Fruit fly (Drosophila melanogaster) whole organism, embryonic: ENCODE data around the gene Rpn10.
A peak's percentile ranks its signal among the peaks of the same experiment; 100 is the strongest.

Experiments
- B-H2 ChIP-seq: fragments of 200-800 bp; sonication (Bioruptor generic); optimal IDR thresholded peaks from 2 replicates; lab custom pipeline; 2018; ENCODE audit warnings: missing biosample characterization, mild to moderate bottlenecking, missing genetic modification characterization
- CG11504 ChIP-seq: fragments of 200-800 bp; sonication (Bioruptor generic); optimal IDR thresholded peaks from 3 replicates; lab custom pipeline; 2019; ENCODE audit warnings: missing biosample characterization, mild to moderate bottlenecking, missing genetic modification characterization, moderate library complexity
- CG11695 ChIP-seq: fragments of 200-800 bp; sonication (Bioruptor generic); IDR thresholded peaks from 3 replicates; pipeline ENCODE4 v1.3.6; 2022; ENCODE audit warnings: missing biosample characterization, missing genetic modification characterization
- CG12071 ChIP-seq: fragments of 200-800 bp; sonication (Bioruptor generic); optimal IDR thresholded peaks from 3 replicates; lab custom pipeline; 2018; ENCODE audit warnings: missing biosample characterization, mild to moderate bottlenecking, missing genetic modification characterization
- CG12104 ChIP-seq: fragments of 200-800 bp; sonication (Bioruptor generic); optimal IDR thresholded peaks from 3 replicates; lab custom pipeline; 2016; ENCODE audit warnings: missing biosample characterization, missing genetic modification characterization
- CG13296 ChIP-seq: fragments of 200-800 bp; sonication (Bioruptor generic); optimal IDR thresholded peaks from 3 replicates; lab custom pipeline; 2018; ENCODE audit warnings: missing biosample characterization, mild to moderate bottlenecking, missing genetic modification characterization
- CG14050 ChIP-seq: fragments of 200-800 bp; sonication (Bioruptor generic); IDR thresholded peaks from 3 replicates; pipeline ENCODE4 v1.3.6; 2022; ENCODE audit warnings: missing biosample characterization, missing genetic modification characterization
- CG15479 ChIP-seq: fragments of 200-800 bp; sonication (Bioruptor generic); optimal IDR thresholded peaks from 3 replicates; lab custom pipeline; 2019; ENCODE audit warnings: missing biosample characterization, mild to moderate bottlenecking, missing genetic modification characterization, moderate library complexity
- CG1602 ChIP-seq: fragments of 200-800 bp; sonication (Bioruptor generic); optimal IDR thresholded peaks from 3 replicates; lab custom pipeline; 2016; ENCODE audit warnings: missing biosample characterization, missing genetic modification characterization
- CG17829 ChIP-seq: fragments of 200-800 bp; optimal IDR thresholded peaks from 2 replicates; lab custom pipeline; 2019; ENCODE audit warnings: missing biosample characterization, mild to moderate bottlenecking, missing genetic modification characterization, moderate library complexity
- CG18619 ChIP-seq: fragments of 200-800 bp; sonication (Bioruptor generic); optimal IDR thresholded peaks from 3 replicates; lab custom pipeline; 2017; ENCODE audit warnings: missing biosample characterization, mild to moderate bottlenecking, missing genetic modification characterization
- CG2120 ChIP-seq: fragments of 200-800 bp; sonication (Bioruptor generic); optimal IDR thresholded peaks from 3 replicates; lab custom pipeline; 2016; ENCODE audit warnings: missing biosample characterization, missing genetic modification characterization
- CG31388 ChIP-seq: fragments of 200-800 bp; sonication (Bioruptor generic); optimal IDR thresholded peaks from 2 replicates; lab custom pipeline; 2016; ENCODE audit warnings: missing biosample characterization, missing genetic modification characterization
- CG33213 ChIP-seq: fragments of 200-800 bp; sonication (Bioruptor generic); optimal IDR thresholded peaks from 3 replicates; lab custom pipeline; 2016; ENCODE audit warnings: missing biosample characterization, missing genetic modification characterization
- CG34376 ChIP-seq: fragments of 200-800 bp; sonication (Bioruptor generic); optimal IDR thresholded peaks from 2 replicates; lab custom pipeline; 2018; ENCODE audit warnings: missing biosample characterization, mild to moderate bottlenecking, missing genetic modification characterization
- CG3726 ChIP-seq: fragments of 200-800 bp; sonication (Bioruptor generic); IDR thresholded peaks from 3 replicates; pipeline ENCODE4, ENCODE4 v1.3.6; 2022; ENCODE audit warnings: missing biosample characterization, missing genetic modification characterization
- CG5180 ChIP-seq: fragments of 200-800 bp; sonication (Bioruptor generic); optimal IDR thresholded peaks from 3 replicates; lab custom pipeline; 2017; ENCODE audit warnings: missing biosample characterization, missing genetic modification characterization, mild to moderate bottlenecking, moderate library complexity, missing genetic modification reagents
- CG6272 ChIP-seq: fragments of 200-800 bp; sonication (Bioruptor generic); IDR thresholded peaks from 2 replicates; pipeline ENCODE4 v1.3.6; 2022; ENCODE audit warnings: missing biosample characterization, missing genetic modification characterization
- CG7556 ChIP-seq: fragments of 200-800 bp; sonication (Bioruptor generic); optimal IDR thresholded peaks from 2 replicates; lab custom pipeline; 2017; ENCODE audit warnings: missing biosample characterization, mild to moderate bottlenecking, missing genetic modification characterization
- CG8478 ChIP-seq: fragments of >200 bp; optimal IDR thresholded peaks from 2 replicates; lab custom pipeline; 2018
- CG8765 ChIP-seq: fragments of 200-800 bp; sonication (Bioruptor generic); IDR thresholded peaks from 2 replicates; pipeline ENCODE4 v1.3.6; 2022; ENCODE audit warnings: missing biosample characterization, missing genetic modification characterization
- CG9797 ChIP-seq: fragments of 200-800 bp; sonication (Bioruptor generic); optimal IDR thresholded peaks from 3 replicates; lab custom pipeline; 2018; ENCODE audit warnings: missing biosample characterization, mild to moderate bottlenecking, missing genetic modification characterization
- CkIIα-i1 ChIP-seq: fragments of 200-800 bp; sonication (Bioruptor generic); IDR thresholded peaks from 2 replicates; pipeline ENCODE4 v1.3.6; 2022; ENCODE audit warnings: missing biosample characterization, missing genetic modification characterization
- CrebB ChIP-seq: fragments of 200-800 bp; sonication (Bioruptor generic); optimal IDR thresholded peaks from 3 replicates; lab custom pipeline; 2018; ENCODE audit warnings: missing biosample characterization, mild to moderate bottlenecking, missing genetic modification characterization
- Fer3 ChIP-seq: fragments of 200-800 bp; sonication (Bioruptor generic); optimal IDR thresholded peaks from 2 replicates; lab custom pipeline; 2018; ENCODE audit warnings: missing biosample characterization, mild to moderate bottlenecking, missing genetic modification characterization, moderate library complexity
- HLH3B ChIP-seq: fragments of 200-800 bp; sonication (Bioruptor generic); IDR thresholded peaks from 2 replicates; pipeline ENCODE4 v1.3.6; 2022; ENCODE audit warnings: missing biosample characterization, missing genetic modification characterization
- Meics ChIP-seq: fragments of 200-800 bp; sonication (Bioruptor generic); optimal IDR thresholded peaks from 2 replicates; lab custom pipeline; 2017; ENCODE audit warnings: missing biosample characterization, mild to moderate bottlenecking, missing genetic modification characterization
- Nf-YB ChIP-seq: fragments of 200-800 bp; sonication (Bioruptor generic); optimal IDR thresholded peaks from 3 replicates; lab custom pipeline; 2019; ENCODE audit warnings: missing biosample characterization, mild to moderate bottlenecking, missing genetic modification characterization, moderate library complexity
- PHDP ChIP-seq: fragments of 200-800 bp; sonication (Bioruptor generic); optimal IDR thresholded peaks from 3 replicates; lab custom pipeline; 2018; ENCODE audit warnings: missing biosample characterization, mild to moderate bottlenecking, missing genetic modification characterization, moderate library complexity
- Spps ChIP-seq: fragments of 200-800 bp; sonication (Bioruptor generic); optimal IDR thresholded peaks from 2 replicates; lab custom pipeline; 2018; ENCODE audit warnings: missing biosample characterization, mild to moderate bottlenecking, missing genetic modification characterization
- Xrp1 ChIP-seq: fragments of 200-800 bp; sonication (Bioruptor generic); IDR thresholded peaks from 2 replicates; pipeline ENCODE4 v1.3.6; 2022; ENCODE audit warnings: missing biosample characterization, missing genetic modification characterization
- cad ChIP-seq: fragments of >200 bp; optimal IDR thresholded peaks from 2 replicates; lab custom pipeline; 2017; ENCODE audit warnings: missing biosample characterization, missing genetic modification characterization
- chinmo ChIP-seq: fragments of 200-800 bp; sonication (Bioruptor generic); IDR thresholded peaks from 4 replicates; pipeline ENCODE4 v1.3.6; 2022; ENCODE audit warnings: missing biosample characterization, missing genetic modification characterization; ENCODE audit not compliant: partially characterized antibody
- dmrt11E ChIP-seq: fragments of 200-800 bp; sonication (Bioruptor generic); optimal IDR thresholded peaks from 3 replicates; lab custom pipeline; 2018; ENCODE audit warnings: missing biosample characterization, mild to moderate bottlenecking, missing genetic modification characterization, moderate library complexity
- en ChIP-seq: fragments of 200-800 bp; sonication (Bioruptor generic); optimal IDR thresholded peaks from 2 replicates; lab custom pipeline; 2016; ENCODE audit warnings: missing biosample characterization, missing genetic modification characterization
- ewg ChIP-seq: fragments of 200-800 bp; sonication (Bioruptor generic); optimal IDR thresholded peaks from 3 replicates; lab custom pipeline; 2017; ENCODE audit warnings: mild to moderate bottlenecking, missing biosample characterization, missing genetic modification reagents, missing genetic modification characterization
- exex ChIP-seq: fragments of 200-800 bp; sonication (Bioruptor generic); optimal IDR thresholded peaks from 4 replicates; lab custom pipeline; 2018; ENCODE audit warnings: missing biosample characterization, mild to moderate bottlenecking, missing genetic modification characterization, moderate library complexity
- fd96Cb ChIP-seq: fragments of 200-800 bp; sonication (Bioruptor generic); optimal IDR thresholded peaks from 2 replicates; lab custom pipeline; 2018; ENCODE audit warnings: missing biosample characterization, mild to moderate bottlenecking, missing genetic modification characterization, moderate library complexity
- gcm2 ChIP-seq: fragments of 200-800 bp; sonication (Bioruptor generic); optimal IDR thresholded peaks from 2 replicates; lab custom pipeline; 2016; ENCODE audit warnings: missing biosample characterization, missing genetic modification characterization
- kay ChIP-seq: fragments of 200-800 bp; sonication (Bioruptor generic); optimal IDR thresholded peaks from 2 replicates; lab custom pipeline; 2016; ENCODE audit warnings: missing biosample characterization, missing genetic modification characterization
- maf-S ChIP-seq: fragments of 200-800 bp; sonication (Bioruptor generic); optimal IDR thresholded peaks from 2 replicates; lab custom pipeline; 2016; ENCODE audit warnings: missing biosample characterization, missing genetic modification characterization
- pb ChIP-seq: fragments of 200-800 bp; sonication (Bioruptor generic); optimal IDR thresholded peaks from 3 replicates; lab custom pipeline; 2016; ENCODE audit warnings: missing biosample characterization, missing genetic modification characterization
- psq ChIP-seq: fragments of 200-800 bp; sonication (Bioruptor generic); optimal IDR thresholded peaks from 2 replicates; lab custom pipeline; 2017; ENCODE audit warnings: missing biosample characterization, missing genetic modification characterization
- ranshi ChIP-seq: fragments of 200-800 bp; sonication (Bioruptor generic); IDR thresholded peaks from 2 replicates; pipeline ENCODE4 v1.3.6; 2022; ENCODE audit warnings: missing biosample characterization, missing genetic modification characterization
- sd ChIP-seq: fragments of 200-800 bp; sonication (Bioruptor generic); optimal IDR thresholded peaks from 3 replicates; lab custom pipeline; 2018; ENCODE audit warnings: missing biosample characterization, mild to moderate bottlenecking, missing genetic modification characterization, moderate library complexity
- sqz ChIP-seq: fragments of 200-800 bp; sonication (Bioruptor generic); optimal IDR thresholded peaks from 3 replicates; lab custom pipeline; 2018; ENCODE audit warnings: missing biosample characterization, mild to moderate bottlenecking, missing genetic modification characterization
- tgo ChIP-seq: fragments of 200-800 bp; sonication (Bioruptor generic); IDR thresholded peaks from 3 replicates; pipeline ENCODE4 v1.3.6; 2022; ENCODE audit warnings: missing biosample characterization, missing genetic modification characterization
- twi ChIP-seq: fragments of 200-800 bp; optimal IDR thresholded peaks from 2 replicates; lab custom pipeline; 2019; ENCODE audit warnings: missing biosample characterization, mild to moderate bottlenecking, missing genetic modification characterization, moderate library complexity
- vvl ChIP-seq: fragments of 200-800 bp; sonication (Bioruptor generic); IDR thresholded peaks from 2 replicates; pipeline ENCODE4 v1.3.6; 2022; ENCODE audit warnings: missing biosample characterization, missing genetic modification characterization
- zfh1 ChIP-seq: fragments of 200-800 bp; sonication (Bioruptor generic); IDR thresholded peaks from 3 replicates; pipeline ENCODE4 v1.3.6; 2022; ENCODE audit warnings: missing biosample characterization, missing genetic modification characterization

Rpn10 gene

DNA sequence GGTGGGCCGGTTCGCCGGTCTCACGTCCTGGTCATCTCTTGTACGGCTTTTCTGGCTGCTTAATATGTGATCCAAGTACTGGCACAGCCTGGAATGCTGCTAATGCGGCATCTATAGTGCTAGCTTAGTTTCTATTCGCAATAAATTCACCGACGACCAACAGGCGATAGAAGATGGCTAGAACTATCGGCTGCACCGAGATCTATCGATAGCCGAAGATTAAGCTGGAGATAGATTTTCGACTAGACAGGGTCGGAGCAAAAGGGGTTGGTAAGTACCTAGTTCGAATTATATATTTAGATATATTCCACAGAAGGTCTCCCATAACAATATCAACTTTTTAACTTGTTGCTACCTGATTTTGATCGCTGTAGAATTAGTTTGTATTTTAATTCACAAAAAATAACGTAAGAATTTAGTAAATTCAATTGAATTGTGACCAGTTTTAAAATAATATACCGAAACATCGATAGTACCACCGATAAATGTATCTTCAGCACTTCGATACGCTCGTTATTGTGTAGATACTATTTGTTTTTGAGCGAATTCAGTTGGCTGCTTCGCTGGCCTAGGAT is 29.4 kb upstream of the Rpn10 start, which contains the start of the genes Glg1 and M6 (continued):
- TF ChIP-seq CG9797 (GFP tag; lab: Kevin White, UChicago) (peak; percentile 37), psq (GFP tag; lab: Kevin White, UChicago) (peak; percentile 19), Nf-YB (GFP tag; lab: Kevin White, UChicago) (peak; percentile 33), PHDP (tag; lab: Kevin White, UChicago) (peak; percentile 53), en (GFP tag; lab: Kevin White, UChicago) (peak; percentile 15), CkIIα-i1 (GFP tag; lab: Robert Waterston, UW) (no peak), CG34376 (GFP tag; lab: Kevin White, UChicago) (peak; percentile 76), ewg (peak; percentile 38), CG2120 (peak; percentile 89), CrebB (tag; lab: Kevin White, UChicago) (no peak), CG8765 (GFP tag; lab: Robert Waterston, UW) (no peak), CG3726 (GFP tag; lab: Robert Waterston, UW) (no peak), CG18619 (GFP tag; lab: Kevin White, UChicago) (peak; percentile 53), vvl (GFP tag; lab: Robert Waterston, UW) (peak; percentile 64; the same call in 1 of the 2 replicates), B-H2 (GFP tag; lab: Kevin White, UChicago) (peak; percentile 51), CG12104 (no peak), sqz (GFP tag; lab: Kevin White, UChicago) (no peak), CG8478 (lab: Kevin White, UChicago) (no peak), Meics (GFP tag; lab: Kevin White, UChicago) (peak; percentile 71), CG31388 (no peak), CG6272 (GFP tag; lab: Robert Waterston, UW) (peak; percentile 30; the same call in 1 of the 2 replicates), fd96Cb (tag; lab: Kevin White, UChicago) (peak; percentile 10), CG11695 (GFP tag; lab: Robert Waterston, UW) (peak; percentile 54; the same call in 2 of the 3 replicates), twi (tag; lab: Kevin White, UChicago) (peak; percentile 40), gcm2 (GFP tag; lab: Kevin White, UChicago) (peak; percentile 13), CG15479 (no peak), HLH3B (GFP tag; lab: Robert Waterston, UW) (peak; percentile 35; the same call in 1 of the 2 replicates), tgo (peak; percentile 52), Fer3 (tag; lab: Kevin White, UChicago) (peak; percentile 17), CG1602 (GFP tag; lab: Kevin White, UChicago) (peak; percentile 68), CG11504 (tag; lab: Kevin White, UChicago) (peak; percentile 81), Xrp1 (peak; percentile 74), zfh1 (GFP tag; lab: Robert Waterston, UW) (peak; percentile 57; the same call in 2 of the 3 replicates), cad (GFP tag; lab: Kevin White, UChicago) (no peak), sd (peak; percentile 10), chinmo (peak; percentile 93; the same call in 3 of the 4 replicates), exex (tag; lab: Kevin White, UChicago) (peak; percentile 34), CG12071 (GFP tag; lab: Kevin White, UChicago) (no peak), pb (peak; percentile 56), dmrt11E (peak; percentile 51), Spps (tag; lab: Kevin White, UChicago) (peak; percentile 35), CG17829 (tag; lab: Kevin White, UChicago) (peak; percentile 74), ranshi (GFP tag; lab: Robert Waterston, UW) (peak; percentile 69; the same call in 1 of the 2 replicates), maf-S (GFP tag; lab: Kevin White, UChicago) (peak; percentile 47), CG7556 (GFP tag; lab: Kevin White, UChicago) (peak; percentile 61), CG5180 (GFP tag; lab: Kevin White, UChicago) (no peak), CG14050 (GFP tag; lab: Robert Waterston, UW) (no peak), CG33213 (GFP tag; lab: Kevin White, UChicago) (peak; percentile 29), CG13296 (GFP tag; lab: Kevin White, UChicago) (peak; percentile 43), kay (GFP tag; lab: Kevin White, UChicago) (peak; percentile 46)
